Worm (Caenorhabditis elegans): ENCODE measurements around the gene F36H1.3.
A peak's percentile ranks its signal among the peaks of the same experiment; 100 is the strongest.

Gene F36H1.3

ce11 chrIV:11027560-11027959 lies 22.4 kb upstream of the F36H1.3 start (continued):
- TF ChIP-seq pqm-1 (tag; optimal IDR thresholded peaks at IDR 0.05) (peak; percentile 41), zag-1 (tag; optimal IDR thresholded peaks at IDR 0.05) (peak; percentile 52), nhr-48 (tag; optimal IDR thresholded peaks at IDR 0.05) (peak; percentile 72), spr-3 (GFP tag; optimal IDR thresholded peaks at IDR 0.05) (no peak), dve-1 (tag; optimal IDR thresholded peaks at IDR 0.05; ENCODE audit: insufficient read depth) (peak; percentile 97), zip-2 (tag; optimal IDR thresholded peaks at IDR 0.05) (no peak)

- TF ChIP-seq nhr-28 (tag; optimal IDR thresholded peaks at IDR 0.05) (peak; percentile 68), spr-3 (GFP tag; optimal IDR thresholded peaks at IDR 0.05) (no peak), dmd-6 (GFP tag; IDR thresholded peaks at IDR 0.05) (peak; percentile 65), mdl-1 (tag; optimal IDR thresholded peaks at IDR 0.05) (peak in 1 of 2 experiments; percentile 24), daf-16 (GFP tag; optimal IDR thresholded peaks at IDR 0.05) (no peak), daf-16 (tag; optimal IDR thresholded peaks at IDR 0.05) (peak; percentile 49), lin-29 (GFP tag; IDR thresholded peaks at IDR 0.05) (no peak), mxl-3 (GFP tag; optimal IDR thresholded peaks at IDR 0.05) (no peak)
Observed at ce11 chrIV:11029412-11029811, 20.5 kb upstream of the F36H1.3 start, which contains the start of gene hrg-5. TSS of gene hrg-5 (minus strand) at chrIV:11029428.

DNA sequence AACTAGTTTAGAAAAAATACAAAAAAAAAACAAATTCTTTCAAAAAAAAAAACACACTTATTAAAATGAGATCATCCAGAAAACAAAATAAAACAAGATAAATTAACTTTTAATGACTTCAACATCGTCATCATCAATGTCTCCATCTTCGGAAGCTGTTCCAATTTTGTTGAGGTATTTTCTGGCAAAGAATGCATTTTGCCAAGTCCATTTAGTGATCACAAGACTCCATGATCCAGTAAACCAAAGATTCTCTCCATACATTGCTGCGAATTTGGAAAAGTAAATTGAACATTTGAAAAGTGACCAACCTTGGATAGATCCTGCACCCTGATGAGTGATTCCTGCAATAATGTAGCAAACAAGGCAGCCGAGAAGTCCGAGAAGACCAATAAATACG lies 19.8 kb upstream of the F36H1.3 start:
- TF ChIP-seq ceh-82 (tag; optimal IDR thresholded peaks at IDR 0.05) (no peak), daf-19 (GFP tag; conservative IDR thresholded peaks at IDR 0.05) (no peak), hmg-1.1 (GFP tag; IDR thresholded peaks at IDR 0.05) (no peak), aha-1 (tag) (peak; percentile 61), unc-62 (GFP tag; optimal IDR thresholded peaks at IDR 0.05 in 1 of 2) (peak in 1 of 2 experiments; percentile 52), unc-62 (tag; optimal IDR thresholded peaks at IDR 0.05) (no peak), set-16 (GFP tag; IDR thresholded peaks at IDR 0.05) (no peak), lsy-2 (tag; optimal IDR thresholded peaks at IDR 0.05) (no peak)

ce11 chrIV:11030893-11031292 lies 19.0 kb upstream of the F36H1.3 start, which contains the start of gene hrg-4:
TSS of gene hrg-4 (minus strand) at chrIV:11030993.
- TF ChIP-seq hlh-30 (tag; optimal IDR thresholded peaks at IDR 0.05; ENCODE audit: insufficient read depth), result peak; percentile 26
- peak in 1 of 2 experiments; percentile 75 for TF ChIP-seq unc-62 (GFP tag; optimal IDR thresholded peaks at IDR 0.05 in 1 of 2)
- TF ChIP-seq unc-62 (tag; optimal IDR thresholded peaks at IDR 0.05), result no peak
- TF ChIP-seq ceh-20 (GFP tag; IDR thresholded peaks at IDR 0.05), result no peak

DNA sequence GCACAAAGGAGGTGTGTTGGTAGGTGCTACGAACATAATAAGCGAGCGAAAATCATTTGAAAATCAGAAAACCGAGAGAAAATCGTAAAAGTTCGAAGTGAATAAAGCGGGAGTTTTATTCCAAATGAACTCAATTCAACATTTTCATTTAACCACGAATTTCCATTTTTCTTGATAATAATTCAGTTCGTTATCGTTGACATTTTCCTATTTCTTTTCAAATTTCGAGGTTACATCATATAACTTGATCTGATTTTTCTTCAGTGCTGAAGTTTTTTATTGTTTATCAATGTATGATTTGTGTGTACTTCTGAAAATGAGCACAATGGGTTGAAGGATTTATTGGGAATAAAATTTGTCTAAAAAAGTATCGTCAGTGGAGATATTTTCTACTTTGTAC lies 18.3 kb upstream of the F36H1.3 start:
- TF ChIP-seq egl-43 (GFP tag; IDR thresholded peaks at IDR 0.05) (no peak), dmd-6 (GFP tag; IDR thresholded peaks at IDR 0.05) (peak; percentile 68), nhr-25 (tag; optimal IDR thresholded peaks at IDR 0.05; ENCODE audit: borderline replicate concordance, insufficient read depth) (no peak), zfp-3 (GFP tag; conservative IDR thresholded peaks at IDR 0.05) (no peak), snpc-4 (tag; optimal IDR thresholded peaks at IDR 0.05) (no peak), tag-97 (GFP tag; IDR thresholded peaks at IDR 0.05) (no peak), mdl-1 (tag; optimal IDR thresholded peaks at IDR 0.05) (no peak), ztf-7 (tag; optimal IDR thresholded peaks at IDR 0.05) (peak; percentile 94), lin-15B (tag; optimal IDR thresholded peaks at IDR 0.05) (no peak), lin-38 (GFP tag; IDR thresholded peaks at IDR 0.05) (no peak), T26A8.4 (GFP tag; IDR thresholded peaks at IDR 0.05) (no peak), mes-2 (tag; optimal IDR thresholded peaks at IDR 0.05; ENCODE audit: poor library complexity, severe bottlenecking) (no peak), hif-1 (tag; optimal IDR thresholded peaks at IDR 0.05) (no peak), zfp-2 (tag; optimal IDR thresholded peaks at IDR 0.05) (no peak), hmg-1.1 (GFP tag; IDR thresholded peaks at IDR 0.05) (no peak), ceh-62 (tag; optimal IDR thresholded peaks at IDR 0.05) (no peak), nhr-102 (tag; optimal IDR thresholded peaks at IDR 0.05) (no peak), daf-19 (GFP tag; conservative IDR thresholded peaks at IDR 0.05) (no peak), dve-1 (tag; optimal IDR thresholded peaks at IDR 0.05; ENCODE audit: insufficient read depth) (peak; percentile 42), mdt-29 (GFP tag; IDR thresholded peaks at IDR 0.05) (no peak), madf-5 (GFP tag; IDR thresholded peaks at IDR 0.05) (no peak), jun-1 (tag; optimal IDR thresholded peaks at IDR 0.05) (no peak), ztf-11 (tag; optimal IDR thresholded peaks at IDR 0.05) (no peak), zip-11 (GFP tag; IDR thresholded peaks at IDR 0.05) (no peak), mxl-3 (GFP tag; optimal IDR thresholded peaks at IDR 0.05) (no peak), spr-3 (GFP tag; optimal IDR thresholded peaks at IDR 0.05) (no peak), pqm-1 (tag; optimal IDR thresholded peaks at IDR 0.05) (peak; percentile 57), ceh-32 (tag; optimal IDR thresholded peaks at IDR 0.05; ENCODE audit: poor library complexity) (no peak)
